Worm (Caenorhabditis elegans) whole organism, L4 larva: Measurements from ENCODE around the gene his-5.
"Not testable (repeated sequence)": the region's sequence is repeated elsewhere in the genome, so short reads cannot be mapped to it uniquely, and the experiment has no call there.

ENCODE experiments used
- F10B5.3 ChIP-seq: sonication (generic microtip); optimal IDR thresholded peaks from 2 replicates; lab custom pipeline; 2016; ENCODE audit warnings: mild to moderate bottlenecking, missing genetic modification characterization, missing compliant biosample characterization
- F26F4.8 ChIP-seq: fragments of 200-800 bp; sonication (Bioruptor generic); conservative IDR thresholded peaks from 2 replicates; pipeline ENCODE4 v1.3.6; 2022; ENCODE audit warnings: missing genetic modification characterization, missing compliant biosample characterization
- T26A8.4 ChIP-seq: fragments of 200-800 bp; sonication (Bioruptor generic); IDR thresholded peaks from 2 replicates; pipeline ENCODE4 v1.3.6; 2022; ENCODE audit warnings: missing genetic modification characterization, missing compliant biosample characterization
- aha-1 ChIP-seq: fragments of 150-350 bp; peaks from one replicate; lab custom pipeline; 2014; ENCODE audit warnings: missing biosample characterization, missing genetic modification characterization
- ces-1 ChIP-seq: fragments of 150-350 bp; sonication (generic microtip); optimal IDR thresholded peaks from 4 replicates; lab custom pipeline; 2014; ENCODE audit warnings: missing biosample characterization, missing genetic modification reagents, missing genetic modification characterization
- ctbp-1 ChIP-seq: fragments of 200-800 bp; sonication (Bioruptor generic); IDR thresholded peaks from 2 replicates; pipeline ENCODE4 v1.3.6; 2022; ENCODE audit warnings: missing genetic modification reagents, missing genetic modification characterization, missing compliant biosample characterization
- daf-19 ChIP-seq: fragments of 200-800 bp; sonication (Bioruptor generic); conservative IDR thresholded peaks from 2 replicates; pipeline ENCODE4 v1.3.6; 2022; ENCODE audit warnings: missing genetic modification characterization, missing compliant biosample characterization
- dmd-6 ChIP-seq: fragments of 200-800 bp; sonication (Bioruptor generic); IDR thresholded peaks from 2 replicates; pipeline ENCODE4 v1.3.6; 2022; ENCODE audit warnings: missing genetic modification reagents, missing genetic modification characterization, missing compliant biosample characterization
- dmd-8 ChIP-seq: fragments of 200-800 bp; sonication (Bioruptor generic); IDR thresholded peaks from 2 replicates; pipeline ENCODE4 v1.3.6; 2022; ENCODE audit warnings: missing genetic modification characterization, missing compliant biosample characterization
- dmd-9 ChIP-seq: fragments of 200-800 bp; sonication (Bioruptor generic); IDR thresholded peaks from 2 replicates; pipeline ENCODE4 v1.3.6; 2022; ENCODE audit warnings: missing genetic modification reagents, missing genetic modification characterization, missing compliant biosample characterization
- duxl-1 ChIP-seq: sonication (generic microtip); optimal IDR thresholded peaks from 2 replicates; lab custom pipeline; 2016; ENCODE audit warnings: mild to moderate bottlenecking, missing genetic modification characterization, moderate library complexity, missing compliant biosample characterization; ENCODE audit not compliant: poor library complexity
- egl-43 ChIP-seq: fragments of 200-800 bp; sonication (Bioruptor generic); IDR thresholded peaks from 2 replicates; pipeline ENCODE4 v1.3.6; 2022; ENCODE audit warnings: missing genetic modification reagents, missing genetic modification characterization, missing compliant biosample characterization
- fos-1 ChIP-seq: fragments of 150-350 bp; optimal IDR thresholded peaks from 2 replicates; lab custom pipeline; 2014; ENCODE audit warnings: missing biosample characterization, missing genetic modification characterization
- hlh-11 ChIP-seq: fragments of 200-800 bp; sonication (Bioruptor generic); optimal IDR thresholded peaks from 2 replicates; lab custom pipeline; 2018; ENCODE audit warnings: mild to moderate bottlenecking, missing genetic modification characterization, missing compliant biosample characterization
- hlh-30 ChIP-seq: sonication (generic microtip); optimal IDR thresholded peaks from 2 replicates; lab custom pipeline; 2017; ENCODE audit warnings: antibody characterized with exemption, mild to moderate bottlenecking, missing genetic modification characterization, missing compliant biosample characterization; ENCODE audit not compliant: insufficient read depth
- hmg-1.1 ChIP-seq: fragments of 200-800 bp; sonication (Bioruptor generic); IDR thresholded peaks from 2 replicates; pipeline ENCODE4 v1.3.6; 2022; ENCODE audit warnings: missing genetic modification reagents, missing genetic modification characterization, missing compliant biosample characterization
- lim-7 ChIP-seq: fragments of 200-800 bp; sonication (Bioruptor generic); IDR thresholded peaks from 2 replicates; pipeline ENCODE4 v1.3.6; 2022; ENCODE audit warnings: missing genetic modification characterization, missing compliant biosample characterization
- lin-1 ChIP-seq: fragments of 200-800 bp; sonication (Bioruptor generic); IDR thresholded peaks from 2 replicates; pipeline ENCODE4 v1.3.6; 2022; ENCODE audit warnings: missing genetic modification reagents, missing genetic modification characterization, missing compliant biosample characterization
- lin-13 ChIP-seq: fragments of 150-350 bp; optimal IDR thresholded peaks from 2 replicates; lab custom pipeline; 2014; ENCODE audit warnings: missing biosample characterization, missing genetic modification reagents, missing genetic modification characterization
- lin-15B ChIP-seq: fragments of 150-350 bp; sonication (generic microtip); optimal IDR thresholded peaks from 3 replicates; lab custom pipeline; 2014; ENCODE audit warnings: missing biosample characterization, missing genetic modification characterization
- lin-29 ChIP-seq: fragments of 200-800 bp; sonication (Bioruptor generic); IDR thresholded peaks from 2 replicates; pipeline ENCODE4 v1.3.6; 2022; ENCODE audit warnings: missing genetic modification reagents, missing genetic modification characterization, missing compliant biosample characterization
- lin-38 ChIP-seq: fragments of 200-800 bp; sonication (Bioruptor generic); IDR thresholded peaks from 2 replicates; pipeline ENCODE4 v1.3.6; 2022; ENCODE audit warnings: missing genetic modification reagents, missing genetic modification characterization, missing compliant biosample characterization
- madf-5 ChIP-seq, 2 experiments: fragments of 200-800 bp; sonication (Bioruptor generic); IDR thresholded peaks; 2 replicates each; pipeline ENCODE4 v1.3.6; 2022; ENCODE audit warnings: missing compliant biosample characterization in 2 of 2, missing genetic modification characterization in 2 of 2
- madf-9 ChIP-seq: fragments of 200-800 bp; sonication (Bioruptor generic); conservative IDR thresholded peaks from 2 replicates; pipeline ENCODE4 v1.3.6; 2022; ENCODE audit warnings: missing genetic modification reagents, missing genetic modification characterization, missing compliant biosample characterization
- mdt-29 ChIP-seq: fragments of 200-800 bp; sonication (Bioruptor generic); IDR thresholded peaks from 2 replicates; pipeline ENCODE4 v1.3.6; 2022; ENCODE audit warnings: missing genetic modification reagents, missing genetic modification characterization, missing compliant biosample characterization
- mep-1 ChIP-seq: fragments of 150-350 bp; sonication (generic microtip); optimal IDR thresholded peaks from 3 replicates; lab custom pipeline; 2014; ENCODE audit warnings: missing biosample characterization, missing genetic modification characterization
- mes-2 ChIP-seq: sonication (generic microtip); optimal IDR thresholded peaks from 2 replicates; lab custom pipeline; 2016; ENCODE audit warnings: missing genotype, mild to moderate bottlenecking, missing genetic modification characterization, missing compliant biosample characterization; ENCODE audit not compliant: poor library complexity, severe bottlenecking
- mxl-3 ChIP-seq: fragments of 200-800 bp; sonication (Bioruptor generic); optimal IDR thresholded peaks from 2 replicates; lab custom pipeline; 2018; ENCODE audit warnings: mild to moderate bottlenecking, missing genetic modification characterization, missing compliant biosample characterization
- nhr-102 ChIP-seq: sonication (generic microtip); optimal IDR thresholded peaks from 2 replicates; lab custom pipeline; 2016; ENCODE audit warnings: mild to moderate bottlenecking, missing genetic modification characterization, moderate library complexity, missing compliant biosample characterization
- nhr-41 ChIP-seq: fragments of 200-800 bp; sonication (Bioruptor generic); IDR thresholded peaks from 2 replicates; pipeline ENCODE4 v1.3.6; 2022; ENCODE audit warnings: missing genetic modification reagents, missing genetic modification characterization, missing compliant biosample characterization
- nhr-42 ChIP-seq: fragments of 200-800 bp; sonication (Bioruptor generic); IDR thresholded peaks from 2 replicates; pipeline ENCODE4 v1.3.6; 2022; ENCODE audit warnings: missing genetic modification characterization, missing compliant biosample characterization
- nhr-6 ChIP-seq: fragments of 150-350 bp; optimal IDR thresholded peaks from 2 replicates; lab custom pipeline; 2014; ENCODE audit warnings: missing biosample characterization, missing genetic modification characterization
- pha-4 ChIP-seq, 2 experiments: fragments of 150-350 bp in 1 of 2; fragments of 200-800 bp in 1 of 2; sonication (Bioruptor generic) in 1 of 2; IDR thresholded peaks in 1 of 2; optimal IDR thresholded peaks in 1 of 2; 2 replicates each; pipeline versions ENCODE4 v1.3.6 to Lab custom; 2014 to 2022; ENCODE audit warnings: missing genetic modification characterization in 2 of 2, missing genetic modification reagents in 2 of 2, missing biosample characterization in 1 of 2, missing compliant biosample characterization in 1 of 2
- php-3 ChIP-seq: fragments of 200-800 bp; sonication (Bioruptor generic); IDR thresholded peaks from 2 replicates; pipeline ENCODE4 v1.3.6; 2022; ENCODE audit warnings: missing genetic modification reagents, missing genetic modification characterization, missing compliant biosample characterization
- rbr-2 ChIP-seq: sonication (generic microtip); optimal IDR thresholded peaks from 2 replicates; lab custom pipeline; 2016; ENCODE audit warnings: missing genotype, missing genetic modification characterization, missing compliant biosample characterization
- set-16 ChIP-seq: fragments of 200-800 bp; sonication (Bioruptor generic); IDR thresholded peaks from 2 replicates; pipeline ENCODE4 v1.3.6; 2022; ENCODE audit warnings: missing genetic modification reagents, missing genetic modification characterization, missing compliant biosample characterization
- snpc-1.2 ChIP-seq: fragments of 200-800 bp; sonication (Bioruptor generic); IDR thresholded peaks from 2 replicates; pipeline ENCODE4 v1.3.6; 2022; ENCODE audit warnings: missing genetic modification reagents, missing genetic modification characterization, missing compliant biosample characterization
- tra-1 ChIP-seq: fragments of 200-800 bp; sonication (Bioruptor generic); IDR thresholded peaks from 2 replicates; pipeline ENCODE4 v1.3.6; 2022; ENCODE audit warnings: missing genetic modification reagents, missing genetic modification characterization, missing compliant biosample characterization
- unc-62 ChIP-seq, 3 experiments: fragments of 150-350 bp in 1 of 3; sonication (generic microtip); optimal IDR thresholded peaks in 2 of 3; peaks in 1 of 3; 1 replicate in 1 of 3; 2 replicates in 2 of 3; lab custom pipeline; 2014 to 2017; ENCODE audit warnings: missing biosample characterization in 3 of 3, missing genetic modification characterization in 3 of 3, missing genetic modification reagents in 3 of 3, missing genotype in 1 of 3
- zag-1 ChIP-seq: fragments of 150-350 bp; optimal IDR thresholded peaks from 2 replicates; lab custom pipeline; 2014; ENCODE audit warnings: missing biosample characterization, missing genetic modification characterization
- zfp-3 ChIP-seq: fragments of 200-800 bp; sonication (Bioruptor generic); conservative IDR thresholded peaks from 2 replicates; pipeline ENCODE4 v1.3.6; 2022; ENCODE audit warnings: missing genetic modification reagents, missing genetic modification characterization, missing compliant biosample characterization

Gene his-5

ce11 chrV:8534534-8535283 lies at the start of gene his-5, which contains the start of gene his-6:
his-5 (plus strand) TSS chrV:8535214.
his-6 (minus strand) TSS chrV:8534977.
- TF ChIP-seq duxl-1 (tag; lab: Kevin White, UChicago) (peak; percentile 16), nhr-102 (tag; lab: Kevin White, UChicago) (peak; percentile 61), T26A8.4 (GFP tag; lab: Robert Waterston, UW) (peak; percentile 80), tra-1 (GFP tag; lab: Robert Waterston, UW) (peak; percentile 14; the same call in 1 of the 2 replicates), lin-1 (GFP tag; lab: Robert Waterston, UW) (0 out of 2 replicates have a peak, but pooled peaks have one; percentile 16), F10B5.3 (tag; lab: Kevin White, UChicago) (peak; percentile 60), nhr-42 (GFP tag; lab: Robert Waterston, UW) (peak; percentile 80), hmg-1.1 (GFP tag; lab: Robert Waterston, UW) (peak; percentile 30; the same call in 1 of the 2 replicates), lin-29 (GFP tag; lab: Robert Waterston, UW) (0 out of 2 replicates have a peak, but pooled peaks have one; percentile 12), hlh-11 (peak; percentile 64), mxl-3 (GFP tag; lab: Kevin White, UChicago) (peak; percentile 5), mes-2 (peak; percentile 48), php-3 (peak; percentile 74; the same call in 1 of the 2 replicates), egl-43 (GFP tag; lab: Robert Waterston, UW) (peak; percentile 56; the same call in 1 of the 2 replicates), pha-4 (GFP tag; IDR thresholded peaks at IDR 0.05; lab: Robert Waterston, UW) (peak; percentile 89), dmd-9 (GFP tag; lab: Robert Waterston, UW) (0 out of 2 replicates have a peak, but pooled peaks have one; percentile 27), set-16 (peak; percentile 70), aha-1 (tag; lab: Kevin White, UChicago) (peak; percentile 4), dmd-6 (GFP tag; lab: Robert Waterston, UW) (peak; percentile 66)
- not testable (repeated sequence) for TF ChIP-seq pha-4 (tag; optimal IDR thresholded peaks at IDR 0.05; lab: Kevin White, UChicago)
- TF ChIP-seq, all 104 proteins: peak for 19; not testable (repeated sequence) for 85

ce11 chrV:8494260-8494939 lies 40.6 kb upstream of the his-5 start, which contains the start of gene pxn-1:
pxn-1 (plus strand) TSS chrV:8494889.
- peak in 1 of 2 experiments; percentile 77 for TF ChIP-seq unc-62 (GFP tag; optimal IDR thresholded peaks at IDR 0.05 in 1 of 2; lab: Kevin White, UChicago)
- TF ChIP-seq unc-62 (tag; optimal IDR thresholded peaks at IDR 0.05; lab: Kevin White, UChicago): no peak
- TF ChIP-seq lin-13 (GFP tag; lab: Kevin White, UChicago): no peak

- peak; percentile 75 for TF ChIP-seq lim-7 (GFP tag; lab: Robert Waterston, UW)
- no peak for TF ChIP-seq fos-1 (tag; lab: Kevin White, UChicago)
- TF ChIP-seq hmg-1.1 (GFP tag; lab: Robert Waterston, UW): no peak
- TF ChIP-seq lin-38 (GFP tag; lab: Robert Waterston, UW): peak; percentile 48
- TF ChIP-seq mep-1 (tag; lab: Kevin White, UChicago): no peak
- no peak for TF ChIP-seq zfp-3 (GFP tag; lab: Robert Waterston, UW)
- TF ChIP-seq dmd-9 (GFP tag; lab: Robert Waterston, UW): no peak
- 0 out of 2 replicates have a peak, but pooled peaks have one; percentile 57 for TF ChIP-seq daf-19
- TF ChIP-seq ces-1: no peak
- TF ChIP-seq lin-13 (GFP tag; lab: Kevin White, UChicago): no peak
- TF ChIP-seq rbr-2 (tag; lab: Kevin White, UChicago): no peak
- peak; percentile 63; the same call in 1 of the 2 replicates for TF ChIP-seq egl-43 (GFP tag; lab: Robert Waterston, UW)
- TF ChIP-seq hlh-30 (tag; lab: Kevin White, UChicago): no peak
- TF ChIP-seq snpc-1.2 (GFP tag; lab: Robert Waterston, UW): peak; percentile 35; the same call in 1 of the 2 replicates
- no peak for TF ChIP-seq ctbp-1 (GFP tag; lab: Robert Waterston, UW)
- no peak for TF ChIP-seq madf-9 (GFP tag; lab: Robert Waterston, UW)
- peak in 1 of 2 experiments; percentile 28; a peak in 1 of 4 replicates for TF ChIP-seq madf-5 (GFP tag; IDR thresholded peaks at IDR 0.05; lab: Robert Waterston, UW)
- TF ChIP-seq nhr-41 (GFP tag; lab: Robert Waterston, UW): 0 out of 2 replicates have a peak, but pooled peaks have one; percentile 45
- no peak for TF ChIP-seq duxl-1 (tag; lab: Kevin White, UChicago)
- TF ChIP-seq lin-15B (tag; lab: Kevin White, UChicago): no peak
- no peak for TF ChIP-seq zag-1
- no peak for TF ChIP-seq nhr-6 (tag; lab: Kevin White, UChicago)
- TF ChIP-seq dmd-8: 0 out of 2 replicates have a peak, but pooled peaks have one; percentile 58
- TF ChIP-seq mdt-29 (GFP tag; lab: Robert Waterston, UW): peak; percentile 20; the same call in 1 of the 2 replicates
- no peak for TF ChIP-seq tra-1 (GFP tag; lab: Robert Waterston, UW)
- TF ChIP-seq F26F4.8 (GFP tag; lab: Robert Waterston, UW): peak; percentile 72; the same call in 1 of the 2 replicates
Measured at ce11 chrV:8495106-8495505, 39.9 kb upstream of the his-5 start.
